Fruit fly (Drosophila melanogaster) whole organism, embryonic: ENCODE data around the gene CG8958.

Experiments used
- Ada2b ChIP-seq: fragments of 200-800 bp; sonication (Bioruptor generic); IDR thresholded peaks from 2 replicates; pipeline ENCODE4 v1.3.6; 2022; ENCODE audit warnings: missing biosample characterization, missing genetic modification characterization
- Awh ChIP-seq: fragments of 200-800 bp; sonication (Bioruptor generic); IDR thresholded peaks from 2 replicates; pipeline ENCODE4, ENCODE4 v1.3.6; 2022; ENCODE audit warnings: missing biosample characterization, missing genetic modification characterization
- CG10147 ChIP-seq: fragments of 200-800 bp; sonication (Bioruptor generic); optimal IDR thresholded peaks from 2 replicates; lab custom pipeline; 2019; ENCODE audit warnings: missing biosample characterization, mild to moderate bottlenecking, missing genetic modification characterization, moderate library complexity
- CG10431 ChIP-seq: fragments of 200-800 bp; sonication (Bioruptor generic); optimal IDR thresholded peaks from 3 replicates; lab custom pipeline; 2018; ENCODE audit warnings: missing biosample characterization, mild to moderate bottlenecking, missing genetic modification characterization
- CG11085 ChIP-seq: fragments of 200-800 bp; sonication (Bioruptor generic); IDR thresholded peaks from 2 replicates; pipeline ENCODE4 v1.3.6; 2022; ENCODE audit warnings: missing biosample characterization, missing genetic modification characterization
- CG11456 ChIP-seq: fragments of 200-800 bp; sonication (Bioruptor generic); IDR thresholded peaks from 3 replicates; pipeline ENCODE4 v1.3.6; 2022; ENCODE audit warnings: missing biosample characterization, missing genetic modification characterization
- CG12299 ChIP-seq: fragments of 200-800 bp; sonication (Bioruptor generic); optimal IDR thresholded peaks from 2 replicates; lab custom pipeline; 2018; ENCODE audit warnings: missing biosample characterization, mild to moderate bottlenecking, missing genetic modification characterization
- CG1233 ChIP-seq: fragments of 200-800 bp; sonication (Bioruptor generic); optimal IDR thresholded peaks from 4 replicates; lab custom pipeline; 2018; ENCODE audit warnings: missing biosample characterization, mild to moderate bottlenecking, missing genetic modification characterization
- CG14441 ChIP-seq: fragments of 200-800 bp; sonication (Bioruptor generic); IDR thresholded peaks from 2 replicates; pipeline ENCODE4 v1.3.6; 2022; ENCODE audit warnings: missing biosample characterization, missing genetic modification characterization
- CG16779 ChIP-seq: fragments of 200-800 bp; sonication (Bioruptor generic); IDR thresholded peaks from 2 replicates; pipeline ENCODE4 v1.3.6; 2022; ENCODE audit warnings: missing biosample characterization, missing genetic modification characterization
- CG16813 ChIP-seq: fragments of 200-800 bp; sonication (Bioruptor generic); IDR thresholded peaks from 3 replicates; pipeline ENCODE4 v1.3.6; 2022; ENCODE audit warnings: missing biosample characterization, missing genetic modification characterization; ENCODE audit not compliant: partially characterized antibody
- CG18011 ChIP-seq: fragments of 200-800 bp; sonication (Bioruptor generic); optimal IDR thresholded peaks from 2 replicates; lab custom pipeline; 2017; ENCODE audit warnings: missing biosample characterization, missing genetic modification characterization, mild to moderate bottlenecking, moderate library complexity, missing genotype
- CG32767 ChIP-seq: fragments of 200-800 bp; sonication (Bioruptor generic); IDR thresholded peaks from 2 replicates; pipeline ENCODE4 v1.3.6; 2022; ENCODE audit warnings: missing biosample characterization, missing genetic modification characterization
- CG3838 ChIP-seq: fragments of 200-800 bp; sonication (Bioruptor generic); optimal IDR thresholded peaks from 3 replicates; lab custom pipeline; 2016; ENCODE audit warnings: missing biosample characterization, missing genetic modification characterization
- CG3995 ChIP-seq: fragments of 200-800 bp; sonication (Bioruptor generic); optimal IDR thresholded peaks from 3 replicates; lab custom pipeline; 2016; ENCODE audit warnings: missing biosample characterization, missing genetic modification characterization
- CG7987 ChIP-seq: fragments of 200-800 bp; sonication (Bioruptor generic); optimal IDR thresholded peaks from 2 replicates; lab custom pipeline; 2018; ENCODE audit warnings: missing biosample characterization, mild to moderate bottlenecking, missing genetic modification characterization, moderate library complexity
- CG8478 ChIP-seq: fragments of >200 bp; optimal IDR thresholded peaks from 2 replicates; lab custom pipeline; 2018
- CG8765 ChIP-seq: fragments of 200-800 bp; sonication (Bioruptor generic); IDR thresholded peaks from 2 replicates; pipeline ENCODE4 v1.3.6; 2022; ENCODE audit warnings: missing biosample characterization, missing genetic modification characterization
- CG9727 ChIP-seq: fragments of 200-800 bp; sonication (Bioruptor generic); optimal IDR thresholded peaks from 3 replicates; lab custom pipeline; 2017; ENCODE audit warnings: missing biosample characterization, mild to moderate bottlenecking, missing genetic modification characterization
- CG9876 ChIP-seq: fragments of 200-800 bp; sonication (Bioruptor generic); optimal IDR thresholded peaks from 2 replicates; lab custom pipeline; 2016; ENCODE audit warnings: missing biosample characterization, missing genetic modification characterization
- Camta ChIP-seq: fragments of 200-800 bp; sonication (Bioruptor generic); optimal IDR thresholded peaks from 2 replicates; lab custom pipeline; 2016; ENCODE audit warnings: missing biosample characterization, missing genetic modification characterization
- Dad ChIP-seq: fragments of 200-800 bp; sonication (Bioruptor generic); optimal IDR thresholded peaks from 3 replicates; lab custom pipeline; 2016; ENCODE audit warnings: missing biosample characterization, missing genetic modification characterization
- E2f1 ChIP-seq: fragments of 200-800 bp; sonication (Bioruptor generic); IDR thresholded peaks from 2 replicates; pipeline ENCODE4 v1.3.6; 2022; ENCODE audit warnings: missing biosample characterization, missing genetic modification characterization
- Fer3 ChIP-seq: fragments of 200-800 bp; sonication (Bioruptor generic); optimal IDR thresholded peaks from 2 replicates; lab custom pipeline; 2018; ENCODE audit warnings: missing biosample characterization, mild to moderate bottlenecking, missing genetic modification characterization, moderate library complexity
- Med ChIP-seq: fragments of 200-800 bp; sonication (Bioruptor generic); peaks from one replicate; lab custom pipeline; 2016; ENCODE audit warnings: missing biosample characterization, missing genetic modification characterization, mild to moderate bottlenecking, inconsistent platforms, moderate library complexity
- NFAT ChIP-seq: fragments of 200-800 bp; sonication (Bioruptor generic); IDR thresholded peaks from 2 replicates; pipeline ENCODE4 v1.3.6; 2022; ENCODE audit warnings: missing biosample characterization, missing genetic modification characterization
- Nf-YC ChIP-seq: fragments of 200-800 bp; optimal IDR thresholded peaks from 3 replicates; lab custom pipeline; 2019; ENCODE audit warnings: missing biosample characterization, mild to moderate bottlenecking, missing genetic modification characterization, moderate library complexity
- Pdp1 ChIP-seq, 2 experiments: fragments of 200-800 bp; sonication (Bioruptor generic); optimal IDR thresholded peaks; 3 replicates each; lab custom pipeline; 2016; ENCODE audit warnings: missing biosample characterization in 2 of 2, missing genetic modification characterization in 2 of 2, mild to moderate bottlenecking in 1 of 2, moderate library complexity in 1 of 2
- Ptx1 ChIP-seq: fragments of 200-800 bp; sonication (Bioruptor generic); IDR thresholded peaks from 2 replicates; pipeline ENCODE4 v1.3.6; 2022; ENCODE audit warnings: missing biosample characterization, missing genetic modification characterization
- Side ChIP-seq: fragments of 200-800 bp; sonication (Bioruptor generic); optimal IDR thresholded peaks from 2 replicates; lab custom pipeline; 2016; ENCODE audit warnings: missing biosample characterization, missing genetic modification characterization
- Sox102F ChIP-seq: fragments of 200-800 bp; sonication (Bioruptor generic); optimal IDR thresholded peaks from 2 replicates; lab custom pipeline; 2018; ENCODE audit warnings: missing biosample characterization, mild to moderate bottlenecking, missing genetic modification characterization, moderate library complexity
- ase ChIP-seq: fragments of 200-800 bp; sonication (Bioruptor generic); IDR thresholded peaks from 3 replicates; pipeline ENCODE4 v1.3.6; 2022; ENCODE audit warnings: missing biosample characterization, missing genetic modification characterization
- br ChIP-seq: fragments of >200 bp; optimal IDR thresholded peaks from 2 replicates; lab custom pipeline; 2017
- btn ChIP-seq: fragments of 200-800 bp; sonication (Bioruptor generic); optimal IDR thresholded peaks from 2 replicates; lab custom pipeline; 2016; ENCODE audit warnings: missing biosample characterization, missing genetic modification characterization
- dysf ChIP-seq: fragments of 200-800 bp; sonication (Bioruptor generic); IDR thresholded peaks from 3 replicates; pipeline ENCODE4 v1.3.6; 2022; ENCODE audit warnings: missing biosample characterization, missing genetic modification characterization
- esg ChIP-seq: fragments of 200-800 bp; sonication (Bioruptor generic); conservative IDR thresholded peaks from 2 replicates; pipeline ENCODE4 v1.3.6; 2022; ENCODE audit warnings: missing biosample characterization, missing genetic modification characterization
- ewg ChIP-seq: fragments of 200-800 bp; sonication (Bioruptor generic); optimal IDR thresholded peaks from 3 replicates; lab custom pipeline; 2017; ENCODE audit warnings: mild to moderate bottlenecking, missing biosample characterization, missing genetic modification reagents, missing genetic modification characterization
- exex ChIP-seq: fragments of 200-800 bp; sonication (Bioruptor generic); optimal IDR thresholded peaks from 4 replicates; lab custom pipeline; 2018; ENCODE audit warnings: missing biosample characterization, mild to moderate bottlenecking, missing genetic modification characterization, moderate library complexity
- gcm ChIP-seq: fragments of 200-800 bp; sonication (Bioruptor generic); optimal IDR thresholded peaks from 2 replicates; lab custom pipeline; 2019; ENCODE audit warnings: missing biosample characterization, mild to moderate bottlenecking, missing genetic modification characterization, moderate library complexity
- gro ChIP-seq: fragments of 200-800 bp; sonication (Bioruptor generic); optimal IDR thresholded peaks from 2 replicates; lab custom pipeline; 2016; ENCODE audit warnings: missing biosample characterization, missing genetic modification characterization
- gt ChIP-seq: fragments of 200-800 bp; sonication (Bioruptor generic); IDR thresholded peaks from 2 replicates; pipeline ENCODE4 v1.3.6; 2022; ENCODE audit warnings: missing biosample characterization, missing genetic modification characterization
- insv ChIP-seq, 2 experiments: fragments of 200-800 bp; sonication (Bioruptor generic); optimal IDR thresholded peaks; 3 replicates each; lab custom pipeline; 2016 to 2018; ENCODE audit warnings: missing biosample characterization in 2 of 2, missing genetic modification characterization in 2 of 2
- inv ChIP-seq: fragments of 200-800 bp; sonication (Bioruptor generic); IDR thresholded peaks from 2 replicates; pipeline ENCODE4 v1.3.6; 2022; ENCODE audit warnings: missing biosample characterization, missing genetic modification characterization; ENCODE audit not compliant: partially characterized antibody
- pfk ChIP-seq: fragments of 200-800 bp; sonication (Bioruptor generic); optimal IDR thresholded peaks from 2 replicates; lab custom pipeline; 2018; ENCODE audit warnings: missing biosample characterization, mild to moderate bottlenecking, missing genetic modification characterization, moderate library complexity
- sc ChIP-seq, 3 experiments: fragments of >200 bp in 2 of 3; fragments of 200-800 bp in 1 of 3; sonication (Bioruptor generic) in 1 of 3; optimal IDR thresholded peaks; 2 replicates in 2 of 3; 3 replicates in 1 of 3; lab custom pipeline; 2017; ENCODE audit warnings: mild to moderate bottlenecking in 1 of 3, missing biosample characterization in 1 of 3, missing genetic modification characterization in 1 of 3, missing genetic modification reagents in 1 of 3
- sisA ChIP-seq: fragments of 200-800 bp; sonication (Bioruptor generic); IDR thresholded peaks from 2 replicates; pipeline ENCODE4 v1.3.6; 2022; ENCODE audit warnings: missing biosample characterization, missing genetic modification characterization
- slp2 ChIP-seq: fragments of 200-800 bp; sonication (Bioruptor generic); optimal IDR thresholded peaks from 2 replicates; lab custom pipeline; 2016; ENCODE audit warnings: missing biosample characterization, missing genetic modification characterization
- ssp ChIP-seq: fragments of 200-800 bp; sonication (Bioruptor generic); IDR thresholded peaks from 2 replicates; pipeline ENCODE4 v1.3.6; 2022; ENCODE audit warnings: missing biosample characterization, missing genetic modification characterization
- tup ChIP-seq: fragments of 200-800 bp; sonication (Bioruptor generic); optimal IDR thresholded peaks from 2 replicates; lab custom pipeline; 2016; ENCODE audit warnings: missing biosample characterization, mild to moderate bottlenecking, missing genetic modification characterization, moderate library complexity
- vfl ChIP-seq: fragments of 200-800 bp; sonication (Bioruptor generic); optimal IDR thresholded peaks from 2 replicates; lab custom pipeline; 2016; ENCODE audit warnings: missing biosample characterization, missing genetic modification characterization

The CG8958 gene

DNA sequence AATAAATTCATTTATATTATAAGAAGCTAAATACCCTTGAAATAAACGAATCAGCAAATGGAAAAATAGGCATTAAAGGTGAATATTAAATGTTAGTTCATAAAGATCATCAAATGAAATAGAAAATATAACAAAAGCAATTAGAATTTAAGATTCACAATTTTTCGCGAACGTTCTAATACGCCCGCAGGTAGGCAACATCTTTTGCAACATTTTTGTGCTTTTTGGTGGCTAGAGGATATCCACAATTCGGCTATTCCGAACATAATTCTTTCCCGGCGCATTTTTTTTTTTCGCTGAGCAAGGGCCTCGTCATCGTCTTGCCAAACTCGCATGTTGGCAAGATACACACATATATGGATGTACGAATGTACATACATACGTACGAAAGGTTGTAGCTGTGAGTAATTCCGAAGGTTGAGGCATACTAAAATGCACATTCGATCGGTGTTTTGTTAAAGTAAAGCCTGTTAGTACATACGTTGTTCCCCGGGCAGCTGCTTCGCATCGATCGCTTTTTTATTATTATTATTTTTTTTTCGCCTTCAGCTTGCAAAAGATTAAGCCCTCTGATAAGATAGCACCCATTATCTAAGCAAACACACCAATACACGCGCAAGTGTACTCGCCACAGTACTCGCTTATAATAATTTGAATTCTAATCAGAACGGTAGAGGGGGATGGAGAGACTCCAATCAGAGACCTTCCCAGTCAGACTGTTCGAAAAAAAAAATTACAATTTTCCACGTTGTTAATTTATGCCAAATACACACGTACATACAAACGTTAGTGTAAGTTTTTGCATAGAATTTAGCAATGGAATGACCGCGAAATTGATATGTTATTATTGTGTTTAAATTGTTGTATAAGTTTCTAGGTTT lies 19.5 kb downstream of the CG8958 start (continued):
- no peak for TF ChIP-seq br (lab: Kevin White, UChicago)
- no peak for TF ChIP-seq CG10431
- TF ChIP-seq sc (optimal IDR thresholded peaks at IDR 0.05; lab: Kevin White, UChicago), result no peak
- no peak for TF ChIP-seq sc (GFP tag; optimal IDR thresholded peaks at IDR 0.05; lab: Kevin White, UChicago)
- no peak for TF ChIP-seq vfl (GFP tag; lab: Kevin White, UChicago)
- TF ChIP-seq Med, result peak; percentile 86
- no peak for TF ChIP-seq gt (GFP tag; lab: Robert Waterston, UW)
- no peak for TF ChIP-seq slp2 (GFP tag; lab: Kevin White, UChicago)
- TF ChIP-seq Awh (GFP tag; lab: Robert Waterston, UW), result no peak
- no peak for TF ChIP-seq CG14441 (GFP tag; lab: Robert Waterston, UW)
- TF ChIP-seq Camta (GFP tag; lab: Kevin White, UChicago), result no peak
- no peak for TF ChIP-seq CG11085
- no peak for TF ChIP-seq CG32767 (GFP tag; lab: Robert Waterston, UW)
- no peak for TF ChIP-seq CG8765 (GFP tag; lab: Robert Waterston, UW)
- TF ChIP-seq CG8478 (lab: Kevin White, UChicago), result no peak
- TF ChIP-seq exex (tag; lab: Kevin White, UChicago), result peak; percentile 50
- TF ChIP-seq Side (GFP tag; lab: Kevin White, UChicago), result peak; percentile 1
- TF ChIP-seq btn (GFP tag; lab: Kevin White, UChicago), result no peak
- no peak for TF ChIP-seq CG11456 (GFP tag; lab: Robert Waterston, UW)
- TF ChIP-seq CG9876 (GFP tag; lab: Kevin White, UChicago), result no peak
- TF ChIP-seq sisA (GFP tag; lab: Robert Waterston, UW), result no peak
- TF ChIP-seq ewg, result no peak
- 0 out of 2 replicates have a peak, but pooled peaks have one; percentile 7 for TF ChIP-seq Ada2b (GFP tag; lab: Robert Waterston, UW)
- TF ChIP-seq NFAT (GFP tag; lab: Robert Waterston, UW), result no peak
- no peak for TF ChIP-seq Sox102F (GFP tag; lab: Kevin White, UChicago)
- TF ChIP-seq E2f1 (GFP tag; lab: Robert Waterston, UW), result no peak
- TF ChIP-seq gro (GFP tag; lab: Kevin White, UChicago), result peak; percentile 28
- TF ChIP-seq gcm (GFP tag; lab: Kevin White, UChicago), result no peak
- TF ChIP-seq tup (GFP tag; lab: Kevin White, UChicago), result no peak
- peak; percentile 44; the same call in 1 of the 3 replicates for TF ChIP-seq dysf
- TF ChIP-seq CG7987 (GFP tag; lab: Kevin White, UChicago), result no peak
- no peak for TF ChIP-seq inv
- no peak for TF ChIP-seq CG12299 (tag; lab: Kevin White, UChicago)
- TF ChIP-seq esg, result 0 out of 2 replicates have a peak, but pooled peaks have one; percentile 19
- TF ChIP-seq insv (GFP tag; optimal IDR thresholded peaks at IDR 0.05; lab: Kevin White, UChicago), result peak; percentile 34 to 92
- TF ChIP-seq ase, result no peak
- TF ChIP-seq Dad (GFP tag; lab: Kevin White, UChicago), result no peak
- no peak for TF ChIP-seq CG18011 (GFP tag; lab: Kevin White, UChicago)
- no peak for TF ChIP-seq ssp
- TF ChIP-seq Ptx1, result no peak
- no peak for TF ChIP-seq CG10147 (GFP tag; lab: Kevin White, UChicago)
- peak; percentile 33 for TF ChIP-seq CG9727 (GFP tag; lab: Kevin White, UChicago)
- TF ChIP-seq CG3838 (GFP tag; lab: Kevin White, UChicago), result no peak
- no peak for TF ChIP-seq pfk (GFP tag; lab: Kevin White, UChicago)
- no peak for TF ChIP-seq CG16813 (GFP tag; lab: Robert Waterston, UW)
- no peak for TF ChIP-seq Pdp1 (GFP tag; optimal IDR thresholded peaks at IDR 0.05; lab: Kevin White, UChicago)
- no peak for TF ChIP-seq CG16779 (GFP tag; lab: Robert Waterston, UW)
- TF ChIP-seq Nf-YC (tag; lab: Kevin White, UChicago), result no peak
- no peak for TF ChIP-seq CG1233
- peak; percentile 2 for TF ChIP-seq Fer3 (tag; lab: Kevin White, UChicago)
- no peak for TF ChIP-seq CG3995
